Fruit fly (Drosophila melanogaster) whole organism, embryonic: ENCODE measurements around the gene CG34357.

Source experiments
- danr ChIP-seq: fragments of 200-800 bp; sonication (Bioruptor generic); IDR thresholded peaks from 2 replicates; pipeline ENCODE4 v1.3.6; 2022; ENCODE audit warnings: missing biosample characterization, missing genetic modification characterization
- wor ChIP-seq: fragments of 200-800 bp; sonication (Bioruptor generic); IDR thresholded peaks from 2 replicates; pipeline ENCODE4 v1.3.6; 2022; ENCODE audit warnings: missing biosample characterization, missing genetic modification characterization

dm6 chr3R:4601887-4602531 lies 44.1 kb upstream of the CG34357 start:
- no peak for TF ChIP-seq wor (GFP tag; lab: Robert Waterston, UW)
- TF ChIP-seq danr (GFP tag; lab: Robert Waterston, UW) = no peak
